Worm (Caenorhabditis elegans): ENCODE results near the gene spsb-2.

ce11 chrII:15212260-15212914 lies 17.8 kb upstream of the spsb-2 start:
- TF ChIP-seq efl-1 (GFP tag; optimal IDR thresholded peaks at IDR 0.05) (no peak), gei-17 (GFP tag; optimal IDR thresholded peaks at IDR 0.05) (no peak), B0261.1 (tag; optimal IDR thresholded peaks at IDR 0.05) (no peak), pha-4 (tag; optimal IDR thresholded peaks at IDR 0.05) (no peak)
